Worm (Caenorhabditis elegans) whole organism, L3 larva: ENCODE results near the gene W03F8.4.

Experiments used
- ama-1 ChIP-seq: fragments of 150-350 bp; optimal IDR thresholded peaks from 2 replicates; lab custom pipeline; 2018
- ceh-16 ChIP-seq: sonication (generic microtip); optimal IDR thresholded peaks from 2 replicates; lab custom pipeline; 2017; ENCODE audit warnings: missing biosample characterization, missing genetic modification characterization
- egl-5 ChIP-seq: fragments of 150-350 bp; optimal IDR thresholded peaks from 2 replicates; lab custom pipeline; 2017; ENCODE audit warnings: missing biosample characterization, missing genetic modification reagents, missing genetic modification characterization, inconsistent platforms
- nhr-237 ChIP-seq: fragments of 150-350 bp; optimal IDR thresholded peaks from 2 replicates; lab custom pipeline; 2014; ENCODE audit warnings: missing biosample characterization, missing genetic modification characterization
- skn-1 ChIP-seq: fragments of 150-350 bp; optimal IDR thresholded peaks from 2 replicates; lab custom pipeline; 2014; ENCODE audit warnings: missing biosample characterization, missing genetic modification characterization
- snpc-4 ChIP-seq: fragments of 150-350 bp; optimal IDR thresholded peaks from 2 replicates; lab custom pipeline; 2014; ENCODE audit warnings: missing biosample characterization, missing genetic modification characterization
- zag-1 ChIP-seq: fragments of 150-350 bp; optimal IDR thresholded peaks from 2 replicates; lab custom pipeline; 2014; ENCODE audit warnings: missing biosample characterization, missing genetic modification characterization

ce11 chrIV:5228619-5229018 lies 44.7 kb downstream of the W03F8.4 start, which contains the start of gene thn-6:
- no peak for TF ChIP-seq zag-1 (tag; lab: Kevin White, UChicago)
- no peak for TF ChIP-seq ama-1
- no peak for TF ChIP-seq ceh-16 (tag; lab: Kevin White, UChicago)
- no peak for TF ChIP-seq egl-5 (tag; lab: Kevin White, UChicago)
- TF ChIP-seq skn-1 (tag; lab: Kevin White, UChicago): no peak
- TF ChIP-seq snpc-4 (tag; lab: Kevin White, UChicago): no peak
- TF ChIP-seq nhr-237 (tag; lab: Kevin White, UChicago): no peak
